Fruit fly (Drosophila melanogaster): ENCODE data around the gene ey.

ey gene

DNA sequence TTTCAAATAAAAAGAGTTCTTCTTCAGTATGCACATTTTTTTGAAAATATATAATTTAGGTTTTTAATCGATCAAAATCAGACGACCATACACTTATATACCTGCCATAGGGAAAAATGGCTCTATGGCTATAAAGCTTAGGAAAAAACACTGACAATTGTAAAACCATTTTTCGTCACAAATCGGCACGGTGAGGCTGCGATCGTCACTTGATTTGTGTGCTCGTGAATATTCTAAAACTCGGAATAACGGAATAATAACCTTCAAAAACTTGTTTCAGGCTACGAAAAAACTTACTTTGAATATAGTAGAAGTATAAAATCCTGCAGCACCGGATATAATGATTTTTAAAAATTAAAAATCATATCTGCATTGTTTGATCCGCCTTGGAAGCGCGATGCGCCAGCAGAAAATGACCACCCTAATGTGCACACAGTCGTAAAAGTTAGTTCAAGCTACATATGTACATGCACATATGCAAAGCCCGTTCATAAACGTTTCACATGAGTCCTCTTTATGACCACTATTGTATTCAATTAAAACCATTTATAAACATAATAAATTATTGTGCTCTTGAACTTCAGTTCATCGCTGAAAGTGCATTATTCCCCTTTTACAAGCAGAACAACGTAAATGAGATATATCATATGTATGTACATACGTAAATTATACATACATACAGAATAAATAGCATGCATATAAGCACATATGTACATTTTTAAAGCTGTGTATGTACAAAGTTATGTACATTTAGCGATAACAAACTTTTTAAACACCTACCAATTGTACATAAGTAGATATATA, 2.4 kb upstream of the ey start (continued):
- peak; percentile 10 for TF ChIP-seq trh (GFP tag; optimal IDR thresholded peaks at IDR 0.05)
- TF ChIP-seq row (GFP tag; IDR thresholded peaks at IDR 0.05): peak; percentile 81; the same call in 1 of the 3 replicates
- TF ChIP-seq nom (GFP tag; optimal IDR thresholded peaks at IDR 0.05): peak; percentile 100
- peak; percentile 97 for TF ChIP-seq Meics (GFP tag; optimal IDR thresholded peaks at IDR 0.05)
- peak; percentile 4 for TF ChIP-seq CG4424 (GFP tag; optimal IDR thresholded peaks at IDR 0.05)
- peak; percentile 3 for TF ChIP-seq CG4820 (GFP tag; optimal IDR thresholded peaks at IDR 0.05)
- TF ChIP-seq Fer1 (GFP tag; optimal IDR thresholded peaks at IDR 0.05): peak; percentile 57
- no peak for TF ChIP-seq Hr78 (GFP tag; optimal IDR thresholded peaks at IDR 0.05)
- TF ChIP-seq CG17802 (tag; optimal IDR thresholded peaks at IDR 0.05): peak; percentile 85
- TF ChIP-seq sens (GFP tag): peak; percentile 70
- peak; percentile 79 for TF ChIP-seq CG8089 (GFP tag; optimal IDR thresholded peaks at IDR 0.05)
- peak; percentile 53 for TF ChIP-seq cad (GFP tag; optimal IDR thresholded peaks at IDR 0.05)
- TF ChIP-seq lab (GFP tag; optimal IDR thresholded peaks at IDR 0.05): no peak
- TF ChIP-seq mam (GFP tag; optimal IDR thresholded peaks at IDR 0.05): peak; percentile 40
- TF ChIP-seq CG12659 (GFP tag; optimal IDR thresholded peaks at IDR 0.05): peak; percentile 17
- TF ChIP-seq cg (GFP tag; optimal IDR thresholded peaks at IDR 0.05): peak; percentile 48

DNA sequence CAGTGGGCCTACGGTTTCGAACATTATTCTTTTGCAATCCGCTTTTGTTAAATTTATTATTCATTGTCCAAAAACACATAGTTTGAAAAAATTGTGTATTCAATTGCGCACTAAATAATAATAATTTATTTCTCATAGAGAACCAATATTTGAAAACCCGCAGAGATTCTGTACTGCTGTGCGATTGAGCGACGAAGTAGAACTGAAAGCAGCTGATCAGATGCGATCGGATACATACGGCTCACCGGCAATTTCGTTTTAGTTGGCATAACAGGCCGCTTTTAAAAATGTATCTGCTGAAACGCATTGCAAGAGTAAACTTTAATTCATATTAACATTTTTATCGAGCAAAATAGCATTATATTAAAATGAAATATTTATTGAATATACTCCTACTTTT, 1.6 kb upstream of the ey start, which contains the start of gene myo:
TSS of gene myo (minus strand) at position 211 of the 400 bp plus-strand sequence.
- TF ChIP-seq toy (GFP tag; IDR thresholded peaks at IDR 0.05) (no peak), Taf1 (GFP tag; IDR thresholded peaks at IDR 0.05) (no peak), CG2120 (GFP tag; optimal IDR thresholded peaks at IDR 0.05) (no peak), luna (GFP tag; optimal IDR thresholded peaks at IDR 0.05) (no peak), rib (GFP tag; IDR thresholded peaks at IDR 0.05) (no peak), CG1603 (tag; optimal IDR thresholded peaks at IDR 0.05) (peak; percentile 34), E2f2 (GFP tag; IDR thresholded peaks at IDR 0.05) (no peak), Lim3 (GFP tag; IDR thresholded peaks at IDR 0.05) (no peak), hkb (optimal IDR thresholded peaks at IDR 0.05) (no peak), hkb (GFP tag; IDR thresholded peaks at IDR 0.05) (peak; percentile 43; the same call in 1 of the 2 replicates), CG4854 (GFP tag; optimal IDR thresholded peaks at IDR 0.05) (no peak), CG15601 (tag; optimal IDR thresholded peaks at IDR 0.05) (peak; percentile 49), lab (GFP tag; optimal IDR thresholded peaks at IDR 0.05) (no peak), Awh (GFP tag; IDR thresholded peaks at IDR 0.05) (no peak), ewg (GFP tag; optimal IDR thresholded peaks at IDR 0.05) (no peak), CG8765 (GFP tag; IDR thresholded peaks at IDR 0.05) (no peak), NC2β (GFP tag; optimal IDR thresholded peaks at IDR 0.05) (no peak), zf30C (GFP tag; optimal IDR thresholded peaks at IDR 0.05) (no peak), CG15269 (tag; optimal IDR thresholded peaks at IDR 0.05) (no peak), crp (GFP tag; optimal IDR thresholded peaks at IDR 0.05) (peak in 1 of 2 experiments; percentile 72), CG11695 (GFP tag; IDR thresholded peaks at IDR 0.05) (0 out of 3 replicates have a peak, but pooled peaks have one; percentile 39), CG12104 (GFP tag; optimal IDR thresholded peaks at IDR 0.05) (no peak), tap (tag; optimal IDR thresholded peaks at IDR 0.05) (peak; percentile 14), CG1024 (GFP tag; IDR thresholded peaks at IDR 0.05) (0 out of 2 replicates have a peak, but pooled peaks have one; percentile 9), CG8290 (GFP tag; optimal IDR thresholded peaks at IDR 0.05) (no peak), CG8290 (tag; optimal IDR thresholded peaks at IDR 0.05) (peak in 1 of 2 experiments; percentile 13), unpg (GFP tag; optimal IDR thresholded peaks at IDR 0.05) (peak; percentile 25), mirr (GFP tag; optimal IDR thresholded peaks at IDR 0.05) (no peak), CG6654 (GFP tag; optimal IDR thresholded peaks at IDR 0.05) (no peak), ap (GFP tag; IDR thresholded peaks at IDR 0.05) (no peak), CG10431 (GFP tag; optimal IDR thresholded peaks at IDR 0.05) (peak; percentile 0), CG9727 (GFP tag; optimal IDR thresholded peaks at IDR 0.05) (no peak), slou (GFP tag; optimal IDR thresholded peaks at IDR 0.05) (no peak), CG10979 (tag; optimal IDR thresholded peaks at IDR 0.05) (no peak), btn (GFP tag; optimal IDR thresholded peaks at IDR 0.05) (no peak)
